Worm (Caenorhabditis elegans): Measurements from ENCODE around the gene ttyh-1.

- TF ChIP-seq ztf-11 (tag; optimal IDR thresholded peaks at IDR 0.05) (no peak), lin-15B (tag; optimal IDR thresholded peaks at IDR 0.05) (no peak), snpc-4 (tag; optimal IDR thresholded peaks at IDR 0.05) (no peak), elt-2 (tag; optimal IDR thresholded peaks at IDR 0.05) (peak; percentile 76), mdl-1 (tag; optimal IDR thresholded peaks at IDR 0.05) (no peak), ztf-4 (tag; optimal IDR thresholded peaks at IDR 0.05) (no peak), nhr-76 (tag; optimal IDR thresholded peaks at IDR 0.05) (no peak), pqm-1 (tag; optimal IDR thresholded peaks at IDR 0.05) (peak; percentile 61), aly-2 (tag; optimal IDR thresholded peaks at IDR 0.05) (no peak), ceh-28 (tag; optimal IDR thresholded peaks at IDR 0.05) (no peak), nhr-77 (tag; optimal IDR thresholded peaks at IDR 0.05) (no peak), lin-39 (tag; optimal IDR thresholded peaks at IDR 0.05) (no peak), R02D3.7 (tag; optimal IDR thresholded peaks at IDR 0.05) (no peak)
Observed at ce11 chrX:11392924-11393323, 24.4 kb downstream of the ttyh-1 start, which contains the start of gene prx-12.

All from whole organism, L3 larva.